Worm (Caenorhabditis elegans): ENCODE measurements around the gene F11C1.1.

DNA sequence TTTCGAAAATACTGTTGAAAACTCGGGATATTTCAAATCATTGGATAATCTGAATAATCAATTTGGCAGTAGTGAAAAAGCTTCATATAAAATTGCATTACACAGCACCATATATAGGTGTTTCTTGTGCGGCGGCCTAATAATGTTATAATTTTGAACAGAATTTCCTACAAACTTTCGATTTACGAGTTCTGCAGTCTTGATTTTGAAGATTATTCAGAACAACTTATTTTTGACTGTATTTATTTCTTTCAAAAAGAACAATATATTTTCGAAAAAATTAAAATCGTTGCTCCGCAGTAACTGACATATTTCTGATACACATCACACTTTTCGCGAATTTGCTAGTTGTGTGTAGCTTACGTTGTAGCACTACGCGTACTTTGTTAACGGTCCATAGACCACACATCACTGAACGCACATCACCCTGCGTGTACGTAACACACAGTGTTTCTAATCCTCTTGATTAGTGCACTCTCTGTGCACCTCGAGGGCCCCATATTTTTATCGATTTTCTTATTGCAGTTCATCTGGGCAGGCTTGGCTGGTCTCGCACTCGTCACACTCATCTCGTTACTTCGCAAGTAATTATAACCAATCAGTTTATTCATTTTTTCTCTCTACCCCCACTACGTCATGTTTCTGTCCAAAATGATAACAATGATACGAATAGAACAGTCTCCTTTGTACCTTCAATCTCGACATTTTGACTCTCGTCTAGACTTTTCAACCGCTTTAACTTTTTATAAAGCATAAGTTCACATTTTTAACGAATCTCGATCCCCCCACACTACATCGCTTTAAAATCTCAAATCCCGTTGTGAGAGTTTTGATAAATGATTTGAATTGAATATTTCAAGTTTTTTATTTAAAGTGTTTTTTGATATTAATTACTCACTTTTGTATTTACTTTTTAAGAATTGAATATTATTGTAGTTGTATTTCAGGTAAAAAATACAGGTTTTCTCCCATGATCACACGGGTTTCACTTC lies at the start of gene F11C1.1, which contains the start of gene vwa-8:
- TF ChIP-seq ceh-82 (tag; optimal IDR thresholded peaks at IDR 0.05) (no peak), fos-1 (tag; optimal IDR thresholded peaks at IDR 0.05) (no peak), nfya-1 (tag; optimal IDR thresholded peaks at IDR 0.05; ENCODE audit: insufficient read depth) (no peak), unc-62 (GFP tag; optimal IDR thresholded peaks at IDR 0.05) (no peak), unc-39 (tag; optimal IDR thresholded peaks at IDR 0.05) (no peak), lin-39 (tag; optimal IDR thresholded peaks at IDR 0.05) (no peak), snpc-4 (tag; optimal IDR thresholded peaks at IDR 0.05) (no peak)

Data from whole organism, L3 larva.